Worm (Caenorhabditis elegans): ENCODE measurements around the gene srsx-11.

srsx-11 gene

DNA sequence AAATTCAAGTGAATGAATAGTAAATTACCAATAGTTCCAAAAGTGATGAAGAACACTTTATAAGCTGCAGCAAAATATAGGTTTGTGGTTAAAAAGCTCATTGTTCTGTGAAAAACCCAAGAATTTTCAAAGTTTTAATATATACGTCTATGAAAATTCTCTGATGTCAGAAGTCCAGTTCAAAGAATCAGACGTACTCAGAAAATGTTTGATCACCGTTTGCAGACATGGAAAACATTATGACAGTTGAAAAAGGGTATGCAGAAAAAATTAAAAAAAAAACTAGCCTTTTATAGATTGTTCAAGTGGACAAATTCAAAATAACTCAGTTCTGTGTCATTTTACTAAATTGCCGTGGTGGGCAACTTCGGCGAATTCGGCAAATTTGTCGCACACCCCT is 4.3 kb downstream of the srsx-11 start, which contains the start of gene srsx-10:
Gene srsx-10 (minus strand): TSS at position 101 of the 400 bp plus-strand sequence.
- TF ChIP-seq R02D3.7 (tag; optimal IDR thresholded peaks at IDR 0.05), result no peak

- TF ChIP-seq skn-1 (tag; optimal IDR thresholded peaks at IDR 0.05) (no peak), crh-2 (tag; optimal IDR thresholded peaks at IDR 0.05) (no peak), lin-13 (GFP tag; optimal IDR thresholded peaks at IDR 0.05) (no peak), nhr-25 (tag; optimal IDR thresholded peaks at IDR 0.05) (no peak), ceh-82 (tag; optimal IDR thresholded peaks at IDR 0.05) (no peak), unc-39 (tag; optimal IDR thresholded peaks at IDR 0.05) (no peak), nhr-237 (tag; optimal IDR thresholded peaks at IDR 0.05) (no peak), peb-1 (tag; optimal IDR thresholded peaks at IDR 0.05) (no peak)
These were observed 6.0 kb downstream of the srsx-11 start, which contains the start of gene srsx-9 for ce11 chrV:4972943-4973342. srsx-9 (minus strand) TSS chrV:4973043.

DNA sequence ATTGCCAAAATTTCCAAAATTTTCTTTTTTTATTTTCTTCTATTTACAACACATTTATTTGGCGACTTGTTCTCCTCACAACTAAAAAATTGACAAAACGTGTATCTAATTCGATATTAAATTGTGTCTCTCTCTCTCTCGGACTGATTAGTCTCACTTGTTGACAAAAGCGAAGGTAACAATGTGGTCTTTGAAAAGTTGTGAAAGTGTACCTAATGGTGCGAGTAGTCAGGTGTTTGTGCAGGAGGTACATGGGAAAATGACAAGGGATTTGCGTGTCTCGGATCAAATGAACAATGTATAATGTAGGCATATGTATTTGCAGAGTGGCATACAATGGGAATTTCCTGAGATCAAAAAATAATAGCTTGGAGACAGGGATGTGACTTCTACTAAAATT is 9.5 kb downstream of the srsx-11 start:
- TF ChIP-seq nhr-129 (tag; optimal IDR thresholded peaks at IDR 0.05), result peak; percentile 67
- no peak for TF ChIP-seq lin-11 (tag; optimal IDR thresholded peaks at IDR 0.05)

DNA sequence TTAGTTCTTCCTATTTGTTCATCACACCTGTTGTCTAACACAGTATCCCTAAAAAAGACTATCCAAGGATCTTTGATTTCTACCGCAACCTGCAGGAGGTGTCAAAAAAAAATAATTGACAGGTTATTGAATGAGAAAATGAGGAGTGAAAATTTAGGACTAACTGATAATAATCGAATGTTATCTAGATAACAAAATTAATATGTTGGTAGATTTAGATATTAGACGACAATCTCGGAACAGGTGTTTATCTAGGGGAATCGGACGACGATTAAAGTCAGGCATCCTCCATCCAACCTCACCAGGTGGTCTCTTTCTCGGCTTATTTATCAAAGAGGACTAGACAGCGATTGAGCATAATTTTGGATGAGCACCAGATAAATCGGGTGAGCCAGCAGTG is 10.2 kb downstream of the srsx-11 start:
- TF ChIP-seq ztf-11 (tag; optimal IDR thresholded peaks at IDR 0.05) (no peak), elt-3 (tag; optimal IDR thresholded peaks at IDR 0.05) (no peak), sma-3 (GFP tag; optimal IDR thresholded peaks at IDR 0.05) (no peak), C34F6.9 (tag; optimal IDR thresholded peaks at IDR 0.05) (no peak), nhr-129 (tag; optimal IDR thresholded peaks at IDR 0.05) (no peak), egl-27 (tag; optimal IDR thresholded peaks at IDR 0.05) (no peak), F13H6.1 (tag; optimal IDR thresholded peaks at IDR 0.05) (no peak)

ce11 chrV:4967238-4967637 is 11.7 kb downstream of the srsx-11 start:
- TF ChIP-seq nhr-6 (tag; optimal IDR thresholded peaks at IDR 0.05), result no peak
- no peak for TF ChIP-seq lin-13 (GFP tag; optimal IDR thresholded peaks at IDR 0.05)
- no peak for TF ChIP-seq R02D3.7 (tag; optimal IDR thresholded peaks at IDR 0.05)

- TF ChIP-seq sma-9 (GFP tag; optimal IDR thresholded peaks at IDR 0.05) (peak; percentile 26), sma-9 (tag; optimal IDR thresholded peaks at IDR 0.05) (no peak), nhr-129 (tag; optimal IDR thresholded peaks at IDR 0.05) (no peak), snpc-4 (tag; optimal IDR thresholded peaks at IDR 0.05) (no peak), egl-27 (tag; optimal IDR thresholded peaks at IDR 0.05) (no peak), ZK546.5 (tag; optimal IDR thresholded peaks at IDR 0.05) (no peak)
These were observed 13.2 kb downstream of the srsx-11 start for ce11 chrV:4965790-4966189.

- TF ChIP-seq blmp-1 (tag; optimal IDR thresholded peaks at IDR 0.05; ENCODE audit: insufficient read depth), result no peak
- no peak for TF ChIP-seq ztf-1 (GFP tag; conservative IDR thresholded peaks at IDR 0.05)
- TF ChIP-seq nhr-25 (tag; optimal IDR thresholded peaks at IDR 0.05), result no peak
- no peak for TF ChIP-seq F13H6.1 (tag; optimal IDR thresholded peaks at IDR 0.05)
- TF ChIP-seq unc-62 (GFP tag; optimal IDR thresholded peaks at IDR 0.05), result no peak
- TF ChIP-seq nhr-129 (tag; optimal IDR thresholded peaks at IDR 0.05), result peak; percentile 48
- no peak for TF ChIP-seq aly-2 (tag; optimal IDR thresholded peaks at IDR 0.05)
- no peak for TF ChIP-seq nhr-11 (tag; optimal IDR thresholded peaks at IDR 0.05)
- TF ChIP-seq sma-9 (GFP tag; optimal IDR thresholded peaks at IDR 0.05), result peak; percentile 48
- no peak for TF ChIP-seq sma-9 (tag; optimal IDR thresholded peaks at IDR 0.05)
- no peak for TF ChIP-seq R02D3.7 (tag; optimal IDR thresholded peaks at IDR 0.05)
- no peak for TF ChIP-seq unc-39 (tag; optimal IDR thresholded peaks at IDR 0.05)
- TF ChIP-seq lin-13 (GFP tag; optimal IDR thresholded peaks at IDR 0.05), result no peak
- TF ChIP-seq skn-1 (tag; optimal IDR thresholded peaks at IDR 0.05), result peak; percentile 33
- TF ChIP-seq crh-2 (tag; optimal IDR thresholded peaks at IDR 0.05), result peak; percentile 38
- TF ChIP-seq nhr-12 (tag; optimal IDR thresholded peaks at IDR 0.05), result no peak
- no peak for TF ChIP-seq sem-4 (tag; optimal IDR thresholded peaks at IDR 0.05)
- no peak for TF ChIP-seq ZK546.5 (tag; optimal IDR thresholded peaks at IDR 0.05)
- TF ChIP-seq elt-3 (tag; optimal IDR thresholded peaks at IDR 0.05), result no peak
- peak; percentile 57 for TF ChIP-seq fos-1 (tag; optimal IDR thresholded peaks at IDR 0.05)
- TF ChIP-seq lin-11 (tag; optimal IDR thresholded peaks at IDR 0.05), result no peak
- no peak for TF ChIP-seq mab-5 (tag; optimal IDR thresholded peaks at IDR 0.05)
These were observed 14.1 kb downstream of the srsx-11 start for ce11 chrV:4964671-4965420.

All from whole organism, L2 larva.